Worm (Caenorhabditis elegans) whole organism, late embryonic: ENCODE measurements around the gene sre-54.

Experiments
- F13H6.1 ChIP-seq: sonication (generic microtip); optimal IDR thresholded peaks from 2 replicates; lab custom pipeline; 2016; ENCODE audit warnings: missing genetic modification characterization, missing compliant biosample characterization
- K02D7.2 ChIP-seq: sonication (generic microtip); optimal IDR thresholded peaks from 2 replicates; lab custom pipeline; 2017; ENCODE audit warnings: mild to moderate bottlenecking, missing genetic modification characterization, missing compliant biosample characterization
- Y22D7AL.16 ChIP-seq: sonication (generic microtip); optimal IDR thresholded peaks from 2 replicates; lab custom pipeline; 2016; ENCODE audit warnings: missing genetic modification characterization, missing compliant biosample characterization
- ahr-1 ChIP-seq: sonication (generic microtip); optimal IDR thresholded peaks from 2 replicates; lab custom pipeline; 2016; ENCODE audit warnings: missing genetic modification characterization, missing compliant biosample characterization
- ceh-18 ChIP-seq: sonication (generic microtip); optimal IDR thresholded peaks from 2 replicates; lab custom pipeline; 2016; ENCODE audit warnings: missing genetic modification characterization, missing compliant biosample characterization
- ceh-24 ChIP-seq: sonication (generic microtip); optimal IDR thresholded peaks from 2 replicates; lab custom pipeline; 2016; ENCODE audit warnings: mild to moderate bottlenecking, missing genetic modification characterization, missing compliant biosample characterization
- ceh-30 ChIP-seq: fragments of 150-350 bp; optimal IDR thresholded peaks from 2 replicates; lab custom pipeline; 2014; ENCODE audit warnings: missing biosample characterization, missing genetic modification characterization
- ceh-31 ChIP-seq: sonication (generic microtip); optimal IDR thresholded peaks from 2 replicates; lab custom pipeline; 2016; ENCODE audit warnings: missing genetic modification characterization, missing compliant biosample characterization
- ceh-48 ChIP-seq: sonication (generic microtip); optimal IDR thresholded peaks from 2 replicates; lab custom pipeline; 2016; ENCODE audit warnings: missing genetic modification characterization, inconsistent platforms, missing compliant biosample characterization
- dve-1 ChIP-seq: sonication (generic microtip); optimal IDR thresholded peaks from 2 replicates; lab custom pipeline; 2017; ENCODE audit warnings: antibody characterized with exemption, mild to moderate bottlenecking, missing genetic modification characterization, missing compliant biosample characterization
- fax-1 ChIP-seq: sonication (generic microtip); optimal IDR thresholded peaks from 2 replicates; lab custom pipeline; 2016; ENCODE audit warnings: missing genotype, missing genetic modification characterization, missing compliant biosample characterization
- fkh-10 ChIP-seq: fragments of 150-350 bp; optimal IDR thresholded peaks from 2 replicates; lab custom pipeline; 2014; ENCODE audit warnings: missing biosample characterization, missing genetic modification reagents, missing genetic modification characterization
- fkh-6 ChIP-seq: sonication (generic microtip); optimal IDR thresholded peaks from 2 replicates; lab custom pipeline; 2016; ENCODE audit warnings: missing genetic modification characterization, missing compliant biosample characterization
- hlh-8 ChIP-seq: sonication (generic microtip); optimal IDR thresholded peaks from 2 replicates; lab custom pipeline; 2016; ENCODE audit warnings: missing genotype, missing genetic modification characterization, missing compliant biosample characterization
- lin-11 ChIP-seq: fragments of 200-800 bp; sonication (Bioruptor generic); optimal IDR thresholded peaks from 2 replicates; lab custom pipeline; 2018; ENCODE audit warnings: mild to moderate bottlenecking, missing genetic modification characterization, missing compliant biosample characterization
- madf-2 ChIP-seq: sonication (generic microtip); optimal IDR thresholded peaks from 2 replicates; lab custom pipeline; 2017; ENCODE audit warnings: missing genetic modification characterization, missing compliant biosample characterization
- nhr-11 ChIP-seq: fragments of 150-350 bp; optimal IDR thresholded peaks from 2 replicates; lab custom pipeline; 2014; ENCODE audit warnings: missing biosample characterization, missing genetic modification characterization
- pha-2 ChIP-seq: sonication (generic microtip); optimal IDR thresholded peaks from 2 replicates; lab custom pipeline; 2017; ENCODE audit warnings: mild to moderate bottlenecking, missing genetic modification characterization, missing compliant biosample characterization
- pros-1 ChIP-seq: fragments of 150-350 bp; optimal IDR thresholded peaks from 2 replicates; lab custom pipeline; 2014; ENCODE audit warnings: missing biosample characterization, missing genetic modification reagents, missing genetic modification characterization
- rnt-1 ChIP-seq: sonication (generic microtip); optimal IDR thresholded peaks from 2 replicates; lab custom pipeline; 2016; ENCODE audit warnings: missing genetic modification characterization, missing compliant biosample characterization
- sdc-2 ChIP-seq: sonication (generic microtip); optimal IDR thresholded peaks from 2 replicates; lab custom pipeline; 2016; ENCODE audit warnings: missing genotype, missing genetic modification characterization, missing compliant biosample characterization
- sox-2 ChIP-seq: fragments of 200-800 bp; sonication (Bioruptor generic); IDR thresholded peaks from 2 replicates; pipeline ENCODE4 v1.3.6; 2022; ENCODE audit warnings: missing genetic modification reagents, missing genetic modification characterization, missing compliant biosample characterization
- tbx-2 ChIP-seq: sonication (generic microtip); optimal IDR thresholded peaks from 2 replicates; lab custom pipeline; 2016; ENCODE audit warnings: missing genetic modification characterization, missing compliant biosample characterization
- tbx-7 ChIP-seq: sonication (generic microtip); optimal IDR thresholded peaks from 2 replicates; lab custom pipeline; 2016; ENCODE audit warnings: missing genotype, missing genetic modification characterization, missing compliant biosample characterization
- unc-3 ChIP-seq, 2 experiments: fragments of 200-800 bp in 1 of 2; sonication (Bioruptor generic) in 1 of 2; sonication (generic microtip) in 1 of 2; conservative IDR thresholded peaks in 1 of 2; optimal IDR thresholded peaks in 1 of 2; 2 replicates each; pipeline versions ENCODE4 v1.3.6 to Lab custom; 2016 to 2022; ENCODE audit warnings: missing compliant biosample characterization in 2 of 2, missing genetic modification characterization in 2 of 2, missing genetic modification reagents in 1 of 2
- unc-42 ChIP-seq: sonication (generic microtip); optimal IDR thresholded peaks from 2 replicates; lab custom pipeline; 2016; ENCODE audit warnings: missing genotype, missing genetic modification characterization, missing compliant biosample characterization
- unc-86 ChIP-seq: sonication (generic microtip); optimal IDR thresholded peaks from 2 replicates; lab custom pipeline; 2016; ENCODE audit warnings: missing genetic modification characterization, missing compliant biosample characterization
- ztf-16 ChIP-seq: sonication (generic microtip); optimal IDR thresholded peaks from 2 replicates; lab custom pipeline; 2017; ENCODE audit warnings: missing genetic modification characterization, missing compliant biosample characterization

Gene sre-54

ce11 chrII:12369202-12369601, 36.5 kb downstream of the sre-54 start:
- TF ChIP-seq fax-1 (tag; lab: Kevin White, UChicago) (no peak), tbx-7 (no peak)

ce11 chrII:12373921-12374320, 41.2 kb downstream of the sre-54 start:
- TF ChIP-seq ceh-31 (peak; percentile 47), rnt-1 (no peak), hlh-8 (tag; lab: Kevin White, UChicago) (no peak), unc-42 (tag; lab: Kevin White, UChicago) (peak; percentile 63), tbx-2 (tag; lab: Kevin White, UChicago) (no peak), unc-86 (tag; lab: Kevin White, UChicago) (no peak)

ce11 chrII:12378793-12379192, 46.1 kb downstream of the sre-54 start:
- no peak for TF ChIP-seq K02D7.2 (tag; lab: Kevin White, UChicago)
- no peak for TF ChIP-seq ztf-16 (tag; lab: Kevin White, UChicago)
- no peak for TF ChIP-seq pha-2 (tag; lab: Kevin White, UChicago)
- no peak for TF ChIP-seq unc-86 (tag; lab: Kevin White, UChicago)
- TF ChIP-seq ceh-30 (tag; lab: Kevin White, UChicago), result no peak
- no peak for TF ChIP-seq ceh-48 (tag; lab: Kevin White, UChicago)
- no peak for TF ChIP-seq lin-11 (tag; lab: Kevin White, UChicago)
- TF ChIP-seq ceh-18 (tag; lab: Kevin White, UChicago), result no peak
- no peak for TF ChIP-seq pros-1 (tag; lab: Kevin White, UChicago)
- no peak for TF ChIP-seq sox-2 (GFP tag; lab: Robert Waterston, UW)
- no peak for TF ChIP-seq sdc-2
- no peak for TF ChIP-seq nhr-11 (tag; lab: Kevin White, UChicago)
- no peak for TF ChIP-seq fkh-10 (GFP tag; lab: Kevin White, UChicago)
- no peak for TF ChIP-seq F13H6.1 (tag; lab: Kevin White, UChicago)
- no peak for TF ChIP-seq Y22D7AL.16 (tag; lab: Kevin White, UChicago)
- TF ChIP-seq madf-2, result no peak
- no peak for TF ChIP-seq ceh-24 (tag; lab: Kevin White, UChicago)
- TF ChIP-seq unc-3 (GFP tag; conservative IDR thresholded peaks at IDR 0.05; lab: Robert Waterston, UW), result no peak
- no peak for TF ChIP-seq unc-3 (tag; optimal IDR thresholded peaks at IDR 0.05; lab: Kevin White, UChicago)

- no peak for TF ChIP-seq K02D7.2 (tag; lab: Kevin White, UChicago)
- TF ChIP-seq, all 69 proteins: peak for 0
Measured at ce11 chrII:12379430-12379829, 46.7 kb downstream of the sre-54 start, which contains the start of gene marc-5. Gene marc-5 (minus strand): TSS chrII:12379530.

- TF ChIP-seq ceh-18 (tag; lab: Kevin White, UChicago) (no peak), tbx-2 (tag; lab: Kevin White, UChicago) (no peak), pha-2 (tag; lab: Kevin White, UChicago) (no peak), dve-1 (peak; percentile 73), ahr-1 (tag; lab: Kevin White, UChicago) (no peak), fkh-6 (no peak)
Measured at ce11 chrII:12380888-12381287, 48.2 kb downstream of the sre-54 start.

- no peak for TF ChIP-seq F13H6.1 (tag; lab: Kevin White, UChicago)
- peak; percentile 2 for TF ChIP-seq ceh-31
- peak; percentile 11 for TF ChIP-seq ceh-48 (tag; lab: Kevin White, UChicago)
Measured at ce11 chrII:12382625-12383562, 50.2 kb downstream of the sre-54 start, which contains the start of gene btb-14. Gene btb-14 (plus strand): TSS chrII:12383463.
